Worm (Caenorhabditis elegans): Measurements from ENCODE around the gene C56C10.7.

ce11 chrII:6609315-6609842, 22.0 kb upstream of the C56C10.7 start, which contains the start of gene epg-5:
- TF ChIP-seq W03F9.2 (tag; optimal IDR thresholded peaks at IDR 0.05) (no peak), him-1 (tag; optimal IDR thresholded peaks at IDR 0.05) (no peak), dao-5 (tag; optimal IDR thresholded peaks at IDR 0.05) (no peak)
